Worm (Caenorhabditis elegans) whole organism, L2 larva: ENCODE measurements around the gene tbx-2.

Experiments used
- F13H6.1 ChIP-seq: sonication (generic microtip); optimal IDR thresholded peaks from 2 replicates; lab custom pipeline; 2016; ENCODE audit warnings: missing genetic modification characterization, missing compliant biosample characterization
- Y55F3AM.14 ChIP-seq: fragments of 200-800 bp; sonication (Bioruptor generic); optimal IDR thresholded peaks from 2 replicates; lab custom pipeline; 2018; ENCODE audit warnings: mild to moderate bottlenecking, missing genetic modification characterization, missing compliant biosample characterization
- aly-2 ChIP-seq: fragments of 150-350 bp; optimal IDR thresholded peaks from 2 replicates; lab custom pipeline; 2014; ENCODE audit warnings: missing biosample characterization, missing genetic modification characterization
- ama-1 ChIP-seq: fragments of 150-350 bp; optimal IDR thresholded peaks from 2 replicates; lab custom pipeline; 2018; ENCODE audit warnings: inconsistent platforms
- blmp-1 ChIP-seq: sonication (generic microtip); optimal IDR thresholded peaks from 2 replicates; lab custom pipeline; 2017; ENCODE audit warnings: missing genetic modification characterization, mild to moderate bottlenecking, missing compliant biosample characterization, antibody characterized with exemption, moderate library complexity; ENCODE audit not compliant: insufficient read depth
- ceh-16 ChIP-seq: fragments of 150-350 bp; optimal IDR thresholded peaks from 2 replicates; lab custom pipeline; 2014; ENCODE audit warnings: missing biosample characterization, missing genetic modification characterization
- crh-2 ChIP-seq: sonication (generic microtip); optimal IDR thresholded peaks from 2 replicates; lab custom pipeline; 2017; ENCODE audit warnings: missing biosample characterization, missing genetic modification characterization
- dmd-4 ChIP-seq: sonication (generic microtip); optimal IDR thresholded peaks from 2 replicates; lab custom pipeline; 2017; ENCODE audit warnings: missing biosample characterization, missing genetic modification characterization
- egl-27 ChIP-seq: sonication (generic microtip); optimal IDR thresholded peaks from 3 replicates; lab custom pipeline; 2017; ENCODE audit warnings: missing biosample characterization, missing genetic modification reagents, missing genetic modification characterization
- elt-3 ChIP-seq: sonication (generic microtip); optimal IDR thresholded peaks from 2 replicates; lab custom pipeline; 2017; ENCODE audit warnings: missing biosample characterization, missing genetic modification characterization
- fos-1 ChIP-seq: fragments of 150-350 bp; optimal IDR thresholded peaks from 2 replicates; lab custom pipeline; 2014; ENCODE audit warnings: missing biosample characterization, missing genetic modification characterization
- gmeb-1 ChIP-seq: fragments of 150-350 bp; optimal IDR thresholded peaks from 2 replicates; lab custom pipeline; 2014; ENCODE audit warnings: missing biosample characterization, missing genetic modification characterization
- lin-11 ChIP-seq: fragments of 150-350 bp; sonication (generic microtip); optimal IDR thresholded peaks from 2 replicates; lab custom pipeline; 2014; ENCODE audit warnings: missing biosample characterization, missing genetic modification characterization, inconsistent platforms, mixed read lengths
- lin-13 ChIP-seq: fragments of 150-350 bp; optimal IDR thresholded peaks from 2 replicates; lab custom pipeline; 2014; ENCODE audit warnings: missing biosample characterization, missing genetic modification reagents, missing genetic modification characterization
- lin-39 ChIP-seq: fragments of 150-350 bp; optimal IDR thresholded peaks from 2 replicates; lab custom pipeline; 2014; ENCODE audit warnings: missing biosample characterization, missing genetic modification reagents, missing genetic modification characterization
- lsy-2 ChIP-seq, 2 experiments: fragments of 150-350 bp in 1 of 2; sonication (generic microtip) in 1 of 2; optimal IDR thresholded peaks; 2 replicates each; lab custom pipeline; 2014 to 2017; ENCODE audit warnings: missing biosample characterization in 2 of 2, missing genetic modification characterization in 2 of 2
- mab-5 ChIP-seq: fragments of 150-350 bp; optimal IDR thresholded peaks from 2 replicates; lab custom pipeline; 2014; ENCODE audit warnings: missing biosample characterization, missing genetic modification characterization
- mbf-1 ChIP-seq: sonication (generic microtip); optimal IDR thresholded peaks from 2 replicates; lab custom pipeline; 2017; ENCODE audit warnings: missing biosample characterization, missing genetic modification characterization
- mdl-1 ChIP-seq, 2 experiments: fragments of 150-350 bp in 1 of 2; sonication (generic microtip) in 1 of 2; optimal IDR thresholded peaks; 2 replicates each; lab custom pipeline; 2017; ENCODE audit warnings: missing biosample characterization in 2 of 2, missing genetic modification characterization in 2 of 2
- nhr-129 ChIP-seq: fragments of 150-350 bp; optimal IDR thresholded peaks from 2 replicates; lab custom pipeline; 2014; ENCODE audit warnings: missing biosample characterization, missing genetic modification characterization
- nhr-23 ChIP-seq: fragments of 150-350 bp; optimal IDR thresholded peaks from 2 replicates; lab custom pipeline; 2014; ENCODE audit warnings: missing biosample characterization, missing genetic modification reagents, missing genetic modification characterization
- nhr-237 ChIP-seq: fragments of 150-350 bp; optimal IDR thresholded peaks from 2 replicates; lab custom pipeline; 2014; ENCODE audit warnings: missing biosample characterization, missing genetic modification characterization
- nhr-6 ChIP-seq: fragments of 150-350 bp; optimal IDR thresholded peaks from 2 replicates; lab custom pipeline; 2014; ENCODE audit warnings: missing biosample characterization, missing genetic modification characterization
- nhr-77 ChIP-seq: fragments of 150-350 bp; optimal IDR thresholded peaks from 2 replicates; lab custom pipeline; 2014; ENCODE audit warnings: missing biosample characterization, missing genetic modification characterization
- peb-1 ChIP-seq: fragments of 150-350 bp; optimal IDR thresholded peaks from 2 replicates; lab custom pipeline; 2014; ENCODE audit warnings: missing biosample characterization, missing genetic modification characterization
- skn-1 ChIP-seq: sonication (generic microtip); optimal IDR thresholded peaks from 2 replicates; lab custom pipeline; 2017; ENCODE audit warnings: missing biosample characterization, missing genetic modification characterization
- sma-3 ChIP-seq: sonication (generic microtip); optimal IDR thresholded peaks from 2 replicates; lab custom pipeline; 2016; ENCODE audit warnings: missing genetic modification reagents, missing genetic modification characterization, missing compliant biosample characterization
- sma-9 ChIP-seq, 2 experiments: fragments of 150-350 bp in 1 of 2; sonication (generic microtip) in 1 of 2; optimal IDR thresholded peaks; 2 replicates each; lab custom pipeline; 2014 to 2016; ENCODE audit warnings: missing genetic modification characterization in 2 of 2, mild to moderate bottlenecking in 1 of 2, missing biosample characterization in 1 of 2, missing compliant biosample characterization in 1 of 2, missing genetic modification reagents in 1 of 2, moderate library complexity in 1 of 2
- snpc-4 ChIP-seq: fragments of 150-350 bp; optimal IDR thresholded peaks from 2 replicates; lab custom pipeline; 2014; ENCODE audit warnings: missing biosample characterization, missing genetic modification characterization
- unc-39 ChIP-seq: fragments of 150-350 bp; optimal IDR thresholded peaks from 2 replicates; lab custom pipeline; 2014; ENCODE audit warnings: missing biosample characterization, missing genetic modification characterization
- unc-55 ChIP-seq: fragments of 150-350 bp; sonication (generic microtip); optimal IDR thresholded peaks from 3 replicates; lab custom pipeline; 2014; ENCODE audit warnings: missing biosample characterization, missing genetic modification reagents, missing genetic modification characterization
- unc-62 ChIP-seq: fragments of 150-350 bp; optimal IDR thresholded peaks from 2 replicates; lab custom pipeline; 2014; ENCODE audit warnings: missing biosample characterization, missing genetic modification reagents, missing genetic modification characterization
- zag-1 ChIP-seq: fragments of 150-350 bp; optimal IDR thresholded peaks from 2 replicates; lab custom pipeline; 2014; ENCODE audit warnings: missing biosample characterization, missing genetic modification characterization
- ztf-4 ChIP-seq: fragments of 150-350 bp; optimal IDR thresholded peaks from 2 replicates; lab custom pipeline; 2014; ENCODE audit warnings: missing biosample characterization, missing genetic modification characterization

The tbx-2 gene

ce11 chrIII:5150012-5150411, 13.9 kb upstream of the tbx-2 start:
- TF ChIP-seq nhr-237 (tag; lab: Kevin White, UChicago) = no peak
- TF ChIP-seq mab-5 (tag; lab: Kevin White, UChicago) = no peak
- TF ChIP-seq ztf-4 = no peak
- no peak for TF ChIP-seq skn-1 (tag; lab: Kevin White, UChicago)
- TF ChIP-seq blmp-1 = no peak
- TF ChIP-seq zag-1 (tag; lab: Kevin White, UChicago) = no peak
- no peak for TF ChIP-seq egl-27 (tag; lab: Kevin White, UChicago)
- TF ChIP-seq nhr-129 (tag; lab: Kevin White, UChicago) = no peak
- no peak for TF ChIP-seq snpc-4 (tag; lab: Kevin White, UChicago)
- TF ChIP-seq mbf-1 = no peak
- no peak for TF ChIP-seq lin-11 (tag; lab: Kevin White, UChicago)
- TF ChIP-seq gmeb-1 (tag; lab: Kevin White, UChicago) = no peak
- no peak for TF ChIP-seq ama-1
- no peak for TF ChIP-seq mdl-1 (tag; optimal IDR thresholded peaks at IDR 0.05; lab: Kevin White, UChicago)
- TF ChIP-seq ceh-16 = no peak
- TF ChIP-seq nhr-6 (tag; lab: Kevin White, UChicago) = no peak
- no peak for TF ChIP-seq crh-2 (tag; lab: Kevin White, UChicago)
- no peak for TF ChIP-seq unc-55 (GFP tag; lab: Kevin White, UChicago)
- no peak for TF ChIP-seq F13H6.1
- TF ChIP-seq fos-1 = no peak

- no peak for TF ChIP-seq ama-1
- no peak for TF ChIP-seq ztf-4
- no peak for TF ChIP-seq peb-1 (tag; lab: Kevin White, UChicago)
- TF ChIP-seq nhr-77 (tag; lab: Kevin White, UChicago) = no peak
- no peak for TF ChIP-seq Y55F3AM.14 (GFP tag; lab: Kevin White, UChicago)
- no peak for TF ChIP-seq skn-1 (tag; lab: Kevin White, UChicago)
- TF ChIP-seq dmd-4 (tag; lab: Kevin White, UChicago) = no peak
- TF ChIP-seq sma-3 = no peak
- no peak for TF ChIP-seq egl-27 (tag; lab: Kevin White, UChicago)
- TF ChIP-seq lsy-2 (tag; optimal IDR thresholded peaks at IDR 0.05; lab: Kevin White, UChicago) = no peak
- no peak for TF ChIP-seq unc-62
- no peak for TF ChIP-seq lin-39 (tag; lab: Kevin White, UChicago)
- no peak for TF ChIP-seq mab-5 (tag; lab: Kevin White, UChicago)
- no peak for TF ChIP-seq aly-2 (tag; lab: Kevin White, UChicago)
- no peak for TF ChIP-seq unc-55 (GFP tag; lab: Kevin White, UChicago)
- no peak for TF ChIP-seq elt-3 (tag; lab: Kevin White, UChicago)
- no peak for TF ChIP-seq mdl-1 (tag; optimal IDR thresholded peaks at IDR 0.05; lab: Kevin White, UChicago)
- TF ChIP-seq zag-1 (tag; lab: Kevin White, UChicago) = no peak
Measured at ce11 chrIII:5149478-5149877, 13.4 kb upstream of the tbx-2 start, which contains the start of gene Y54H5A.2. Gene Y54H5A.2, minus strand, starts transcription at chrIII:5149578.

- TF ChIP-seq nhr-23 = no peak
- TF ChIP-seq unc-39 (tag; lab: Kevin White, UChicago) = no peak
- no peak for TF ChIP-seq snpc-4 (tag; lab: Kevin White, UChicago)
- no peak for TF ChIP-seq lin-13 (GFP tag; lab: Kevin White, UChicago)
- no peak for TF ChIP-seq crh-2 (tag; lab: Kevin White, UChicago)
Measured at ce11 chrIII:5147445-5147844, 11.3 kb upstream of the tbx-2 start.

- TF ChIP-seq fos-1 (peak; percentile 52), zag-1 (tag; lab: Kevin White, UChicago) (no peak), crh-2 (tag; lab: Kevin White, UChicago) (peak; percentile 5)
Measured at ce11 chrIII:5146749-5147148, 10.7 kb upstream of the tbx-2 start.

ce11 chrIII:5145874-5146273, 9.8 kb upstream of the tbx-2 start:
- TF ChIP-seq fos-1 (peak; percentile 51), lin-39 (tag; lab: Kevin White, UChicago) (no peak)

- TF ChIP-seq sma-9 (GFP tag; optimal IDR thresholded peaks at IDR 0.05; lab: Kevin White, UChicago) = peak; percentile 0
- TF ChIP-seq sma-9 (tag; optimal IDR thresholded peaks at IDR 0.05; lab: Kevin White, UChicago) = no peak
- TF ChIP-seq nhr-237 (tag; lab: Kevin White, UChicago) = no peak
- TF ChIP-seq nhr-129 (tag; lab: Kevin White, UChicago) = peak; percentile 34
Measured at ce11 chrIII:5144169-5144568, 8.1 kb upstream of the tbx-2 start.
